Worm (Caenorhabditis elegans) whole organism, L2 larva: ENCODE results near the gene sru-22.

Source experiments
- crh-2 ChIP-seq: sonication (generic microtip); optimal IDR thresholded peaks from 2 replicates; lab custom pipeline; 2017; ENCODE audit warnings: missing biosample characterization, missing genetic modification characterization
- unc-62 ChIP-seq: fragments of 150-350 bp; optimal IDR thresholded peaks from 2 replicates; lab custom pipeline; 2014; ENCODE audit warnings: missing biosample characterization, missing genetic modification reagents, missing genetic modification characterization

ce11 chrV:15954932-15955331 lies 19.8 kb downstream of the sru-22 start, which contains the start of gene srw-57:
- TF ChIP-seq unc-62 (GFP tag; lab: Kevin White, UChicago) (no peak), crh-2 (no peak)
